Worm (Caenorhabditis elegans): ENCODE measurements around the gene K10C8.4.

K10C8.4 gene

ce11 chrV:12660280-12660818 lies 35.7 kb upstream of the K10C8.4 start, which contains the start of gene his-74:
his-74 (minus strand) TSS chrV:12660330.
- TF ChIP-seq ZK546.5 (tag; optimal IDR thresholded peaks at IDR 0.05) (no peak), zag-1 (tag; optimal IDR thresholded peaks at IDR 0.05) (no peak), lsy-2 (tag; optimal IDR thresholded peaks at IDR 0.05) (no peak), F13H6.1 (tag; optimal IDR thresholded peaks at IDR 0.05) (no peak), alr-1 (tag; optimal IDR thresholded peaks at IDR 0.05) (no peak), lin-11 (tag; optimal IDR thresholded peaks at IDR 0.05) (no peak), mdl-1 (tag; optimal IDR thresholded peaks at IDR 0.05) (no peak), peb-1 (tag; optimal IDR thresholded peaks at IDR 0.05) (no peak), ceh-82 (tag; optimal IDR thresholded peaks at IDR 0.05) (no peak), unc-55 (GFP tag; optimal IDR thresholded peaks at IDR 0.05) (no peak), Y55F3AM.14 (GFP tag; optimal IDR thresholded peaks at IDR 0.05) (no peak), egl-27 (tag; optimal IDR thresholded peaks at IDR 0.05) (no peak), sem-4 (tag; optimal IDR thresholded peaks at IDR 0.05) (no peak)

ce11 chrV:12661619-12662018 lies 34.4 kb upstream of the K10C8.4 start, which contains the start of gene W05B10.3:
W05B10.3 (minus strand) TSS chrV:12661719.
- TF ChIP-seq aly-2 (tag; optimal IDR thresholded peaks at IDR 0.05) (no peak), ceh-16 (tag; optimal IDR thresholded peaks at IDR 0.05) (no peak), dmd-4 (tag; optimal IDR thresholded peaks at IDR 0.05) (no peak)

DNA sequence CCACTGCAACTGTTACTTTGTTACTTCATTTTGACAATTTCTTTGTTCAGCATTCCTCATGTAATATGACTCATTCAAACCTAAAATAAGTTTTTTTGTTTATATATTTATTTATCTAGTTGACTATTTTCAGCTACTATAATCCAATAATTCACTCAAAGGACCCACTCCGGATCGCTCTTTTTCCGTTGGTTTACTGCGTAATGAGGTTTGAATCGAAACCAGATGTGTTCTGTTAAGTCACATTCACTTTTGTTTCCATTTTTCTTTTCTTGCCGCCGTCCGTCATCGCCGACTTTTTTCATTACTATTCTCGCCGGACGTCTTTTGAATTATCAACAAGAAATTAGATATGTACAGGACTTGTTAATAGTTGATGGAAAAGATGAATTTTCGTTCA lies 32.7 kb upstream of the K10C8.4 start:
- TF ChIP-seq alr-1 (tag; optimal IDR thresholded peaks at IDR 0.05), result no peak
- no peak for TF ChIP-seq crh-2 (tag; optimal IDR thresholded peaks at IDR 0.05)
- TF ChIP-seq F13H6.1 (tag; optimal IDR thresholded peaks at IDR 0.05), result no peak
- TF ChIP-seq nhr-25 (tag; optimal IDR thresholded peaks at IDR 0.05), result no peak
- TF ChIP-seq ztf-4 (tag; optimal IDR thresholded peaks at IDR 0.05), result no peak
- no peak for TF ChIP-seq lin-39 (tag; optimal IDR thresholded peaks at IDR 0.05)
- no peak for TF ChIP-seq aly-2 (tag; optimal IDR thresholded peaks at IDR 0.05)
- TF ChIP-seq sma-3 (GFP tag; optimal IDR thresholded peaks at IDR 0.05), result no peak
- no peak for TF ChIP-seq elt-3 (tag; optimal IDR thresholded peaks at IDR 0.05)
- no peak for TF ChIP-seq lin-13 (GFP tag; optimal IDR thresholded peaks at IDR 0.05)
- no peak for TF ChIP-seq C34F6.9 (tag; optimal IDR thresholded peaks at IDR 0.05)
- no peak for TF ChIP-seq ztf-11 (tag; optimal IDR thresholded peaks at IDR 0.05)
- TF ChIP-seq peb-1 (tag; optimal IDR thresholded peaks at IDR 0.05), result no peak
- no peak for TF ChIP-seq nhr-12 (tag; optimal IDR thresholded peaks at IDR 0.05)
- TF ChIP-seq nhr-129 (tag; optimal IDR thresholded peaks at IDR 0.05), result no peak
- no peak for TF ChIP-seq sma-9 (GFP tag; optimal IDR thresholded peaks at IDR 0.05)
- TF ChIP-seq sma-9 (tag; optimal IDR thresholded peaks at IDR 0.05), result no peak
- TF ChIP-seq mdl-1 (tag; optimal IDR thresholded peaks at IDR 0.05), result no peak
- TF ChIP-seq skn-1 (tag; optimal IDR thresholded peaks at IDR 0.05), result no peak
- no peak for TF ChIP-seq zag-1 (tag; optimal IDR thresholded peaks at IDR 0.05)

DNA sequence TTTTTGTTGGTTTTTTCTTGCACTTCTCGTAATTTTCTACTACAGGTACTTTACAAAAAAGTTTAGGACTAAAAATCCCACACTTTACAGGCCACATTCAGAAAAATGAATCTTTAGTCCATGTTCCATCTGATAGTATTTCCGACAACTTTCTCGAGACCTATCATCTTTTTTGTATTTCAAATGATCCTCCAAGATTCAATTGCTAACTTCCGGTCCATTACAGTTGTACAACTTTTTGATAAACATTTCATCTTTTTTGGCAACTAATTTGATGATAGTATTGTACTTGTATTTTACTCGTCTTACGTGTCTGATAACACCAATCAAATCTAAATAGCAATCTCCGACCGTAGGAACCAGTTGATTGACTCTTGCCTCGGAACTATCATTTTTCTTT lies 28.7 kb upstream of the K10C8.4 start:
- TF ChIP-seq ama-1 (optimal IDR thresholded peaks at IDR 0.05), result no peak

ce11 chrV:12667926-12668325 lies 28.1 kb upstream of the K10C8.4 start, which contains the start of gene W05B10.4:
W05B10.4 (plus strand) TSS chrV:12668226.
- TF ChIP-seq ceh-16 (tag; optimal IDR thresholded peaks at IDR 0.05) (no peak), blmp-1 (tag; optimal IDR thresholded peaks at IDR 0.05; ENCODE audit: insufficient read depth) (no peak), aly-2 (tag; optimal IDR thresholded peaks at IDR 0.05) (no peak), ZK546.5 (tag; optimal IDR thresholded peaks at IDR 0.05) (no peak), lin-13 (GFP tag; optimal IDR thresholded peaks at IDR 0.05) (no peak), snpc-4 (tag; optimal IDR thresholded peaks at IDR 0.05) (no peak), Y55F3AM.14 (GFP tag; optimal IDR thresholded peaks at IDR 0.05) (no peak), ztf-4 (tag; optimal IDR thresholded peaks at IDR 0.05) (no peak), peb-1 (tag; optimal IDR thresholded peaks at IDR 0.05) (no peak), elt-1 (tag; optimal IDR thresholded peaks at IDR 0.05) (no peak), fos-1 (tag; optimal IDR thresholded peaks at IDR 0.05) (no peak), ama-1 (optimal IDR thresholded peaks at IDR 0.05) (no peak), crh-2 (tag; optimal IDR thresholded peaks at IDR 0.05) (no peak)

Measured in whole organism, L2 larva.